Worm (Caenorhabditis elegans): ENCODE data around the gene dsl-2.

DNA sequence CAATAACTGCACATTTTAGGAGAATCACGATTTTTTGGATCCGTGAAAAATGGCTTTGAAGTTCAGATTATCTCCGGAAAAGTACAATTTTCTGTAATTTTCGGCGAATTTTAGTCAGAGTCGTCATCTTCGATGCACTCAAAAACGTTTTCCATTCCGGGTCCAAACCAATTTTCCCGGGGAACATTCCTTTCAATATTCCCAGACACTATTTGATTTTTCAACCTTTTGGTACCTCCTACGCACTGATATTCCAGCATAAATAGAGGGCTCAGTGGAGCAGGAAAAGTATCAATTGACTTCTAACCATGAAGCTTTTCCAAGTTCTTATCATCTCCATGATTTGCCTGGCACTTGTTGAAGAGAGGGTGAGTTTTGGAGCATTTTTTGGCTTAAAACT, 26.8 kb upstream of the dsl-2 start, which contains the start of gene W09G12.6:
- TF ChIP-seq him-1 (tag; optimal IDR thresholded peaks at IDR 0.05) (no peak), W03F9.2 (tag; optimal IDR thresholded peaks at IDR 0.05) (no peak), dao-5 (tag; optimal IDR thresholded peaks at IDR 0.05) (no peak)

Data from whole organism, L4/young adult.